Fruit fly (Drosophila melanogaster): ENCODE data around the gene CG13280.
A peak's percentile ranks its signal among the peaks of the same experiment; 100 is the strongest.

CG13280 gene

DNA sequence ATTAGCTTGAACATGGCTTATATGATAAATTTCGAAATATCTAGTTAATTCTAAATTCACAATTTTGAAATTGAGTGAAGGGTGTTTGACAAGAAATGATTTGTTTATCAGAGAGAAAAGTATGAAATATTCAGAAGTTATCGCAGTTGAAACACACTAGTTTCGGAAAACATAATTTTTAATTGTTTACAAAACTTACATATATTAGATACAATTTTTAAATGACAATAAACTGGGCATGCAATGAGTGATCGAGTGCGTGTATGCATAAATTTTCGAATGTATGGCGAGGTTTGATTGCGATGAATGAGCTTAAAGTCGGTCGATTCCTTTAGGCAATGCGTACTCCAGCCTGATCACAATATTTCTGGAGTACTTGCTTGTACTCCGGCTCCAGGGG is at the start of gene CG13280:
Gene CG13280 (minus strand): TSS at position 101 of the 400 bp plus-strand sequence.
- TF ChIP-seq psq (optimal IDR thresholded peaks at IDR 0.05) (no peak), CG8478 (optimal IDR thresholded peaks at IDR 0.05) (no peak), pan (optimal IDR thresholded peaks at IDR 0.05) (no peak), usp (GFP tag; optimal IDR thresholded peaks at IDR 0.05) (no peak), EcR (GFP tag; optimal IDR thresholded peaks at IDR 0.05) (no peak), Dll (optimal IDR thresholded peaks at IDR 0.05) (no peak)

DNA sequence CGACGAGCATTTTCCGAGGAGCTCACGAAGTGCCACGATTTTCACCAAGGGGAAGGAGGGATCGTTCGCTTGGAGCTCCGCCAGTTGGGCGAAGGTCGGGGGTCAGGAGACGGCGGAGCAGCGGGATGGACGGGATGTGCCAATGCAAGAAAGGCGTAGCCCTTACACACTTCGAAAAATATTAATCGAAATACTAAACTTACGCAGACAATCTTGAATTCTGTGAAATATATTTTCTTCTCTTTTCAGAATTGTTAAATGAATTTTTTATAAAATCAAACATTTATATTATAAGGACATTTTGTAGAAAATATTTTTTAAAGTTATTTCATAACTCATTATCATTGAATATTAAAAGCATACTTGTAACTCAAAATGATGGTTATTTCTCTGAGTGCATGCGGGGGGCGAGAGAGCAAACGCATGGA is 48.0 kb upstream of the CG13280 start:
- no peak for TF ChIP-seq Dll (optimal IDR thresholded peaks at IDR 0.05)
- TF ChIP-seq CG8478 (optimal IDR thresholded peaks at IDR 0.05): no peak
- TF ChIP-seq pan (optimal IDR thresholded peaks at IDR 0.05): no peak
- TF ChIP-seq usp (GFP tag; optimal IDR thresholded peaks at IDR 0.05): no peak
- no peak for TF ChIP-seq EcR (GFP tag; optimal IDR thresholded peaks at IDR 0.05)
- no peak for TF ChIP-seq psq (optimal IDR thresholded peaks at IDR 0.05)

DNA sequence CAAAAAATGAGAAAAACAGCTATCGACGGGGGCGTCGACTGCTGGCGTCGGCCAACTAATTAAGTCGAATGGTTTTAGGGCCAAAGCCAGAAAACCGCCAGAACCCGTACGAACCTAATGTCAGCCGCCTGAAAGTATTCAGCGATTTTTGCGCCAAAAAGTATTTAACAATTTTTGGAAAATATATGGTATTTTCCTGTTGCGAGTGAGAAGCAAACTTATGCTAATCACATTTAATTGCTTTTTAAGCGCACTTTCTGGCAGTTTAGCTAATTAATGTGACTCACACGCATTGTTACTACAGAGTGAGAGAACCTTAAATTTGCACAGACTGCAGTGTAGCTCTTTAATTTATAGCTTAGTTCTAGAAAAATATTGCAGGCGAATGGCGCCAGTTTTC is 41.6 kb upstream of the CG13280 start:
- TF ChIP-seq CG8478 (optimal IDR thresholded peaks at IDR 0.05) (no peak), psq (optimal IDR thresholded peaks at IDR 0.05) (no peak), Dll (optimal IDR thresholded peaks at IDR 0.05) (no peak), usp (GFP tag; optimal IDR thresholded peaks at IDR 0.05) (no peak), pan (optimal IDR thresholded peaks at IDR 0.05) (no peak), EcR (GFP tag; optimal IDR thresholded peaks at IDR 0.05) (no peak)

DNA sequence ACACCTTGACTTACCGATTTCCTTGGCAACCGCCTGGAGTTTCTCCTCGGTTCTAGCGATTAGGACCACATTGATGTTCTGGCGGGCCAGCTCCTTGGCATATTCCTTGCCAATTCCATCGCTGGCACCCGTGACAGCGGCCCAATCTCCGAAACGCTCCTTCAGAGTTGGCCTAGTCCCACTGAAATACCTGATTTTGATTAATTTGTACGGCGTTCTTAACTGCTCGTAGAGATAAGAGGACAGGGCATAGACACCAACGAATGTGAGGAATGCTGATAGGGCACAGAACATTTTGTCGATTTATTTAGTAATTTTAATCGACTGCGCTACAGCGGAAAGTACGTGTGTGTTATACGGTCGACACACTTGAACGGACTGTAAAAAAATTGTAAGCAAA is 40.2 kb upstream of the CG13280 start, which contains the start of gene CG6012:
Gene CG6012 (minus strand): TSS at position 364 of the 400 bp plus-strand sequence.
- TF ChIP-seq usp (GFP tag; optimal IDR thresholded peaks at IDR 0.05) (no peak), pan (optimal IDR thresholded peaks at IDR 0.05) (no peak), CG8478 (optimal IDR thresholded peaks at IDR 0.05) (no peak), psq (optimal IDR thresholded peaks at IDR 0.05) (no peak), EcR (GFP tag; optimal IDR thresholded peaks at IDR 0.05) (no peak), Dll (optimal IDR thresholded peaks at IDR 0.05) (no peak)

- no peak for TF ChIP-seq Dll (optimal IDR thresholded peaks at IDR 0.05)
These were observed 38.7 kb upstream of the CG13280 start for dm6 chr2L:16859566-16859965.

dm6 chr2L:16859103-16859502 is 38.2 kb upstream of the CG13280 start:
- TF ChIP-seq EcR (GFP tag; optimal IDR thresholded peaks at IDR 0.05): no peak
- peak; percentile 57 for TF ChIP-seq pan (optimal IDR thresholded peaks at IDR 0.05)

dm6 chr2L:16858466-16859007 is 37.6 kb upstream of the CG13280 start, which contains the start of gene CG31809:
Gene CG31809, minus strand, starts transcription at chr2L:16858714.
- TF ChIP-seq CG8478 (optimal IDR thresholded peaks at IDR 0.05) (no peak), pan (optimal IDR thresholded peaks at IDR 0.05) (peak; percentile 40), usp (GFP tag; optimal IDR thresholded peaks at IDR 0.05) (no peak), Dll (optimal IDR thresholded peaks at IDR 0.05) (no peak), psq (optimal IDR thresholded peaks at IDR 0.05) (no peak), EcR (GFP tag; optimal IDR thresholded peaks at IDR 0.05) (no peak)

DNA sequence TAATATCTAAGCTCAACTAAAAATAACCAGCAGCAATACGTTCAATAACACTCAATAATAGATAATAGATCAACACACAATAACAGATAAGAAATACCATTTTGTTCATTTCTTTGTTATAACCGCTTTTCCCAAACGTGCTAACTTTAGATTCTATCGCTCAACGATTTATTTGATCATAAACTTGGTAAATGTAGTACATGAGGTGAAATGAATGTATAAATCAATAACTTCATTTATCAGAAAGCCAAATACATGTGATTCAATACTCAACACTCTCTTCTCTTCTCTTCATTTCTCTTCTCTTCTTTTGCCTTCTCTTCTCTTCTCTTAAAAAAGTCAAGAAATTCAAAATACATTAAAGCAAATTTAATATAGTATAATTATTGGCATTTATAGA is 36.8 kb upstream of the CG13280 start:
- TF ChIP-seq Dll (optimal IDR thresholded peaks at IDR 0.05): no peak
- TF ChIP-seq EcR (GFP tag; optimal IDR thresholded peaks at IDR 0.05): no peak
- TF ChIP-seq usp (GFP tag; optimal IDR thresholded peaks at IDR 0.05): no peak
- no peak for TF ChIP-seq CG8478 (optimal IDR thresholded peaks at IDR 0.05)
- TF ChIP-seq psq (optimal IDR thresholded peaks at IDR 0.05): no peak
- TF ChIP-seq pan (optimal IDR thresholded peaks at IDR 0.05): no peak

- TF ChIP-seq EcR (GFP tag; optimal IDR thresholded peaks at IDR 0.05): no peak
- no peak for TF ChIP-seq pan (optimal IDR thresholded peaks at IDR 0.05)
- TF ChIP-seq usp (GFP tag; optimal IDR thresholded peaks at IDR 0.05): no peak
- no peak for TF ChIP-seq Dll (optimal IDR thresholded peaks at IDR 0.05)
- TF ChIP-seq CG8478 (optimal IDR thresholded peaks at IDR 0.05): no peak
- TF ChIP-seq psq (optimal IDR thresholded peaks at IDR 0.05): no peak
These were observed 36.2 kb upstream of the CG13280 start for dm6 chr2L:16857131-16857530.

- TF ChIP-seq pan (optimal IDR thresholded peaks at IDR 0.05) (no peak), EcR (GFP tag; optimal IDR thresholded peaks at IDR 0.05) (no peak), usp (GFP tag; optimal IDR thresholded peaks at IDR 0.05) (no peak), psq (optimal IDR thresholded peaks at IDR 0.05) (no peak), CG8478 (optimal IDR thresholded peaks at IDR 0.05) (no peak), Dll (optimal IDR thresholded peaks at IDR 0.05) (no peak)
These were observed 31.5 kb upstream of the CG13280 start, which contains the start of gene CG31810 for dm6 chr2L:16852318-16852932. Gene CG31810, minus strand, starts transcription at chr2L:16852368.

DNA sequence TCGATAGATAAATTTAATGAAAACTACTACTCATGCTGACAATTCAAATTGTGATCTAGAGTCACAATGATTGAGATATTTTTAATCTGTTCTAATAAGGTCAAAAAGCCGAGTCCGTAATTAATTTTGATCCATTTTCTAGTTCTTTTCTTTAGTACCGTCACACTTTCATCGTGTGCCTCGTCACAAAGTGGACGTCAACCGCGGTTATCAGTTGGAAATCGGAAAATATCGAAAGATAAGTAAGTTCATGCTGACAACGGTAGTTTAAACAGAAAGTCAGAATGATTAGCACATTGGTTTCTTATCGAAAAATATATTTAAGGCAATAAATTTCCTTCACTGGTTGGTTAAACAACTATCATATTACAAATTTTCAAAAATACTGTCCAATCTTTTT is 29.5 kb upstream of the CG13280 start:
- no peak for TF ChIP-seq Dll (optimal IDR thresholded peaks at IDR 0.05)
- TF ChIP-seq EcR (GFP tag; optimal IDR thresholded peaks at IDR 0.05): no peak

DNA sequence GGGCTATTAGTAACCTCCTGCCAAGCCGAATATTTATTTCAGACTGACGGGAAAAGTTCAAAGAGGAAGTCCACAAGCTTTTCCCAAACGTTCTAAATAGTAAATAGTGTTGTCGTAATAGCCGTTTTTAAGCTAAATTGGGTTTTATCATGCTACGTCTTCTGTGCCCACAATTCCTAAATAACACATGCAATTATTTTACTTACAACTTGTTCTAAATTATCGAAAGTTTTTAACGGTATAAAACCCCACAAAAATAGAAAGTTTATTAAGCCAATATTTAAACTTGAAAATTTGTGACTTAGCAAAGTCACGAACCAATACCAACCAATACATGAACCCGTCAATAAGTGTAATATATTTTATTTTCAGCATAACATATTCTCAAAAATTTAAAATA is 27.8 kb upstream of the CG13280 start, which contains the start of gene CG13284:
Gene CG13284 (minus strand): TSS at position 47 of the 400 bp plus-strand sequence.
- TF ChIP-seq pan (optimal IDR thresholded peaks at IDR 0.05) (no peak), Dll (optimal IDR thresholded peaks at IDR 0.05) (no peak), EcR (GFP tag; optimal IDR thresholded peaks at IDR 0.05) (no peak), usp (GFP tag; optimal IDR thresholded peaks at IDR 0.05) (no peak), psq (optimal IDR thresholded peaks at IDR 0.05) (no peak), CG8478 (optimal IDR thresholded peaks at IDR 0.05) (no peak)

DNA sequence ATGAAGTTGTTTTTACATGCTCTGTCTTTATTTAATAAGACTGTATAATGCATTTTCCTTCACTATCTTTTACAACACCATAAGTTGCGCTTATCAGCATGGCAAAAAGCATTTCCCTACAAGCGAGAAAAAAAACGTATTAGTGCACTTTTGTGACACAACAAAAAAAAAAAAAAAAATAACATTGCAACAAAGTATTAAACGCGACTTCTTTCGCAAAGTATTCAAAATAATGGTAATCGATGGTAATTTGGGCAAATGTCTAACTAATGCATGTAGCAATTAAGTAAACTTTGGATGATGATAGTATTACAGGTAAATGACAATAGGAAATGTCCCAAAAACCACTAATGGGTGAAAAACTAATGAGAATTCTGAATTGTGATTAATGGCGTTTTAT is 27.1 kb upstream of the CG13280 start:
- TF ChIP-seq pan (optimal IDR thresholded peaks at IDR 0.05) (no peak), usp (GFP tag; optimal IDR thresholded peaks at IDR 0.05) (no peak), EcR (GFP tag; optimal IDR thresholded peaks at IDR 0.05) (no peak), Dll (optimal IDR thresholded peaks at IDR 0.05) (no peak), psq (optimal IDR thresholded peaks at IDR 0.05) (no peak), CG8478 (optimal IDR thresholded peaks at IDR 0.05) (no peak)

Data from whole organism.